Worm (Caenorhabditis elegans) whole organism, mixed stage, embryonic: ENCODE data around the gene M106.2.

Experiments used
- hlh-1 ChIP-seq: fragments of 150-350 bp; optimal IDR thresholded peaks from 2 replicates; lab custom pipeline; 2014; ENCODE audit warnings: missing biosample characterization, missing genetic modification reagents, missing genetic modification characterization
- mls-2 ChIP-seq: sonication (generic microtip); optimal IDR thresholded peaks from 2 replicates; lab custom pipeline; 2016; ENCODE audit warnings: mild to moderate bottlenecking, missing genetic modification characterization, moderate library complexity, missing compliant biosample characterization
- pha-4 ChIP-seq: fragments of 150-350 bp; optimal IDR thresholded peaks from 2 replicates; lab custom pipeline; 2018; ENCODE audit warnings: missing biosample characterization, missing genetic modification reagents, missing genetic modification characterization
- snpc-4 ChIP-seq: fragments of 150-350 bp; optimal IDR thresholded peaks from 2 replicates; lab custom pipeline; 2014; ENCODE audit warnings: missing biosample characterization, missing genetic modification characterization
- zip-8 ChIP-seq: fragments of 150-350 bp; optimal IDR thresholded peaks from 2 replicates; lab custom pipeline; 2014; ENCODE audit warnings: missing biosample characterization, missing genetic modification characterization

- TF ChIP-seq mls-2 (tag; lab: Kevin White, UChicago) (no peak), snpc-4 (no peak), zip-8 (no peak), hlh-1 (tag; lab: Kevin White, UChicago) (no peak), pha-4 (tag; lab: Kevin White, UChicago) (no peak)
These were observed 39.1 kb downstream of the M106.2 start, which contains the start of gene msrp-7 for ce11 chrII:10810690-10811089.
